Fruit fly (Drosophila melanogaster) whole organism, embryonic: ENCODE data around the gene SdhC.

Source experiments
- BEAF-32 ChIP-seq: fragments of 200-800 bp; sonication (Bioruptor generic); optimal IDR thresholded peaks from 3 replicates; lab custom pipeline; 2017; ENCODE audit warnings: missing biosample characterization, missing genetic modification characterization, mild to moderate bottlenecking, moderate library complexity, missing genetic modification reagents
- CG10209 ChIP-seq: fragments of 200-800 bp; sonication (Bioruptor generic); optimal IDR thresholded peaks from 3 replicates; lab custom pipeline; 2017; ENCODE audit warnings: missing biosample characterization, mild to moderate bottlenecking, missing genetic modification characterization, missing genetic modification reagents
- CG10321 ChIP-seq: fragments of 200-800 bp; sonication (Bioruptor generic); IDR thresholded peaks from 2 replicates; pipeline ENCODE4 v1.3.6; 2022; ENCODE audit warnings: missing biosample characterization, missing genetic modification characterization
- CG12659 ChIP-seq: fragments of 200-800 bp; sonication (Bioruptor generic); optimal IDR thresholded peaks from 3 replicates; lab custom pipeline; 2017; ENCODE audit warnings: mild to moderate bottlenecking, missing biosample characterization, missing genetic modification reagents, missing genetic modification characterization
- CG12942 ChIP-seq: fragments of 200-800 bp; sonication (Bioruptor generic); optimal IDR thresholded peaks from 3 replicates; lab custom pipeline; 2016; ENCODE audit warnings: missing biosample characterization, missing genetic modification characterization
- CG13775 ChIP-seq: fragments of 200-800 bp; sonication (Bioruptor generic); optimal IDR thresholded peaks from 3 replicates; lab custom pipeline; 2017; ENCODE audit warnings: missing biosample characterization, mild to moderate bottlenecking, missing genetic modification characterization
- CG14965 ChIP-seq: fragments of 200-800 bp; sonication (Bioruptor generic); optimal IDR thresholded peaks from 2 replicates; lab custom pipeline; 2016; ENCODE audit warnings: missing biosample characterization, missing genetic modification characterization, borderline replicate concordance
- CG15011 ChIP-seq: fragments of 200-800 bp; sonication (Bioruptor generic); optimal IDR thresholded peaks from 3 replicates; lab custom pipeline; 2018; ENCODE audit warnings: missing biosample characterization, mild to moderate bottlenecking, missing genetic modification characterization
- CG1647 ChIP-seq: fragments of 200-800 bp; sonication (Bioruptor generic); optimal IDR thresholded peaks from 3 replicates; lab custom pipeline; 2016; ENCODE audit warnings: missing biosample characterization, missing genetic modification characterization
- CG16779 ChIP-seq: fragments of 200-800 bp; sonication (Bioruptor generic); IDR thresholded peaks from 2 replicates; pipeline ENCODE4 v1.3.6; 2022; ENCODE audit warnings: missing biosample characterization, missing genetic modification characterization
- CG17359 ChIP-seq: fragments of 200-800 bp; sonication (Bioruptor generic); optimal IDR thresholded peaks from 3 replicates; lab custom pipeline; 2018; ENCODE audit warnings: missing biosample characterization, mild to moderate bottlenecking, missing genetic modification characterization, moderate library complexity
- CG18011 ChIP-seq: fragments of 200-800 bp; sonication (Bioruptor generic); optimal IDR thresholded peaks from 2 replicates; lab custom pipeline; 2017; ENCODE audit warnings: missing biosample characterization, missing genetic modification characterization, mild to moderate bottlenecking, moderate library complexity, missing genotype
- CG31224 ChIP-seq: fragments of 200-800 bp; sonication (Bioruptor generic); IDR thresholded peaks from 2 replicates; pipeline ENCODE4 v1.3.6; 2022; ENCODE audit warnings: missing biosample characterization, missing genetic modification characterization
- CG32532 ChIP-seq: fragments of 200-800 bp; sonication (Bioruptor generic); IDR thresholded peaks from 2 replicates; pipeline ENCODE4 v1.3.6; 2022; ENCODE audit warnings: missing biosample characterization, missing genetic modification characterization
- CG33213 ChIP-seq: fragments of 200-800 bp; sonication (Bioruptor generic); optimal IDR thresholded peaks from 3 replicates; lab custom pipeline; 2016; ENCODE audit warnings: missing biosample characterization, missing genetic modification characterization
- CG3407 ChIP-seq: fragments of 200-800 bp; sonication (Bioruptor generic); optimal IDR thresholded peaks from 2 replicates; lab custom pipeline; 2018; ENCODE audit warnings: missing biosample characterization, mild to moderate bottlenecking, missing genetic modification characterization
- CG34224 ChIP-seq: fragments of 200-800 bp; sonication (Bioruptor generic); IDR thresholded peaks from 3 replicates; pipeline ENCODE4 v1.3.6; 2022; ENCODE audit warnings: missing biosample characterization, missing genetic modification characterization; ENCODE audit not compliant: partially characterized antibody
- CG6254 ChIP-seq: fragments of 200-800 bp; sonication (Bioruptor generic); optimal IDR thresholded peaks from 3 replicates; lab custom pipeline; 2017; ENCODE audit warnings: mild to moderate bottlenecking, missing biosample characterization, missing genetic modification reagents, missing genetic modification characterization
- CG6272 ChIP-seq: fragments of 200-800 bp; sonication (Bioruptor generic); IDR thresholded peaks from 2 replicates; pipeline ENCODE4 v1.3.6; 2022; ENCODE audit warnings: missing biosample characterization, missing genetic modification characterization
- CG8281 ChIP-seq: fragments of 200-800 bp; sonication (Bioruptor generic); optimal IDR thresholded peaks from 2 replicates; lab custom pipeline; 2018; ENCODE audit warnings: missing biosample characterization, mild to moderate bottlenecking, missing genetic modification characterization, moderate library complexity
- CkIIα-i1 ChIP-seq: fragments of 200-800 bp; sonication (Bioruptor generic); IDR thresholded peaks from 2 replicates; pipeline ENCODE4 v1.3.6; 2022; ENCODE audit warnings: missing biosample characterization, missing genetic modification characterization
- Dll ChIP-seq: fragments of 200-800 bp; sonication (Bioruptor generic); IDR thresholded peaks from 4 replicates; pipeline ENCODE4 v1.3.6; 2022; ENCODE audit warnings: missing biosample characterization, missing genetic modification characterization; ENCODE audit not compliant: partially characterized antibody
- Doc3 ChIP-seq: fragments of 200-800 bp; sonication (Bioruptor generic); IDR thresholded peaks from 3 replicates; pipeline ENCODE4 v1.3.6; 2022; ENCODE audit warnings: missing biosample characterization, missing genetic modification characterization; ENCODE audit not compliant: partially characterized antibody
- E2f1 ChIP-seq: fragments of 200-800 bp; sonication (Bioruptor generic); IDR thresholded peaks from 2 replicates; pipeline ENCODE4 v1.3.6; 2022; ENCODE audit warnings: missing biosample characterization, missing genetic modification characterization
- ERR ChIP-seq: fragments of 200-800 bp; sonication (Bioruptor generic); optimal IDR thresholded peaks from 2 replicates; lab custom pipeline; 2016; ENCODE audit warnings: missing biosample characterization, missing genetic modification characterization
- Ets65A ChIP-seq: fragments of 200-800 bp; sonication (Bioruptor generic); peaks from one replicate; lab custom pipeline; 2016; ENCODE audit warnings: missing biosample characterization, missing genetic modification characterization
- Fer2 ChIP-seq: fragments of 200-800 bp; sonication (Bioruptor generic); optimal IDR thresholded peaks from 2 replicates; lab custom pipeline; 2018; ENCODE audit warnings: missing biosample characterization, mild to moderate bottlenecking, missing genetic modification characterization, moderate library complexity
- Gug ChIP-seq: fragments of 200-800 bp; sonication (Bioruptor generic); IDR thresholded peaks from 4 replicates; pipeline ENCODE4 v1.3.6; 2022; ENCODE audit warnings: missing biosample characterization, missing genetic modification characterization
- H15 ChIP-seq: fragments of 200-800 bp; sonication (Bioruptor generic); IDR thresholded peaks from 3 replicates; pipeline ENCODE4 v1.3.6; 2022; ENCODE audit warnings: missing biosample characterization, missing genetic modification characterization
- Hmr ChIP-seq: fragments of 200-800 bp; sonication (Bioruptor generic); optimal IDR thresholded peaks from 3 replicates; lab custom pipeline; 2017; ENCODE audit warnings: mild to moderate bottlenecking, missing biosample characterization, missing genetic modification reagents, missing genetic modification characterization
- Hr78 ChIP-seq, 2 experiments: fragments of 200-800 bp in 1 of 2; fragments of >200 bp in 1 of 2; sonication (Bioruptor generic) in 1 of 2; optimal IDR thresholded peaks; 2 replicates each; lab custom pipeline; 2017 to 2019; ENCODE audit warnings: missing biosample characterization in 2 of 2, missing genetic modification characterization in 2 of 2, mild to moderate bottlenecking in 1 of 2, moderate library complexity in 1 of 2
- Jarid2 ChIP-seq: fragments of 200-800 bp; sonication (Bioruptor generic); optimal IDR thresholded peaks from 3 replicates; lab custom pipeline; 2017; ENCODE audit warnings: mild to moderate bottlenecking, missing biosample characterization, missing genetic modification reagents, missing genetic modification characterization
- Kr ChIP-seq: fragments of 200-800 bp; sonication (Bioruptor generic); optimal IDR thresholded peaks from 2 replicates; lab custom pipeline; 2017; ENCODE audit warnings: missing biosample characterization, mild to moderate bottlenecking, missing genetic modification characterization
- Mad ChIP-seq: fragments of 200-800 bp; sonication (Bioruptor generic); optimal IDR thresholded peaks from 2 replicates; lab custom pipeline; 2016; ENCODE audit warnings: missing biosample characterization, missing genetic modification characterization
- Nf-YA ChIP-seq: fragments of 200-800 bp; sonication (Bioruptor generic); IDR thresholded peaks from 2 replicates; pipeline ENCODE4 v1.3.6; 2022; ENCODE audit warnings: missing biosample characterization, missing genetic modification characterization
- Xbp1 ChIP-seq: fragments of 200-800 bp; sonication (Bioruptor generic); optimal IDR thresholded peaks from 3 replicates; lab custom pipeline; 2016; ENCODE audit warnings: missing biosample characterization, mild to moderate bottlenecking, missing genetic modification characterization
- al ChIP-seq: fragments of 200-800 bp; sonication (Bioruptor generic); IDR thresholded peaks from 2 replicates; pipeline ENCODE4 v1.3.6; 2022; ENCODE audit warnings: missing biosample characterization, missing genetic modification characterization
- ara ChIP-seq: fragments of 200-800 bp; sonication (Bioruptor generic); IDR thresholded peaks from 2 replicates; pipeline ENCODE4 v1.3.6; 2022; ENCODE audit warnings: missing biosample characterization, missing genetic modification characterization
- ato ChIP-seq: fragments of 200-800 bp; sonication (Bioruptor generic); IDR thresholded peaks from 2 replicates; pipeline ENCODE4 v1.3.6; 2022; ENCODE audit warnings: missing biosample characterization, missing genetic modification characterization; ENCODE audit not compliant: partially characterized antibody
- da ChIP-seq: fragments of 200-800 bp; sonication (Bioruptor generic); optimal IDR thresholded peaks from 2 replicates; lab custom pipeline; 2016; ENCODE audit warnings: missing biosample characterization, missing genetic modification characterization
- danr ChIP-seq: fragments of 200-800 bp; sonication (Bioruptor generic); IDR thresholded peaks from 2 replicates; pipeline ENCODE4 v1.3.6; 2022; ENCODE audit warnings: missing biosample characterization, missing genetic modification characterization
- disco-r ChIP-seq: fragments of 200-800 bp; sonication (Bioruptor generic); optimal IDR thresholded peaks from 2 replicates; lab custom pipeline; 2016; ENCODE audit warnings: missing biosample characterization, missing genetic modification characterization
- fd102C ChIP-seq: fragments of 200-800 bp; sonication (Bioruptor generic); optimal IDR thresholded peaks from 2 replicates; lab custom pipeline; 2018; ENCODE audit warnings: missing biosample characterization, mild to moderate bottlenecking, missing genetic modification characterization, moderate library complexity
- odd ChIP-seq: fragments of 200-800 bp; sonication (Bioruptor generic); optimal IDR thresholded peaks from 2 replicates; lab custom pipeline; 2017; ENCODE audit warnings: missing biosample characterization, mild to moderate bottlenecking, missing genetic modification characterization
- peb ChIP-seq: fragments of 200-800 bp; sonication (Bioruptor generic); IDR thresholded peaks from 2 replicates; pipeline ENCODE4 v1.3.6; 2022; ENCODE audit warnings: missing biosample characterization, missing genetic modification characterization
- ro ChIP-seq: fragments of 200-800 bp; sonication (Bioruptor generic); IDR thresholded peaks from 2 replicates; pipeline ENCODE4 v1.3.6; 2022; ENCODE audit warnings: missing biosample characterization, missing genetic modification characterization
- seq ChIP-seq: fragments of 200-800 bp; sonication (Bioruptor generic); IDR thresholded peaks from 2 replicates; pipeline ENCODE4 v1.3.6; 2022; ENCODE audit warnings: missing biosample characterization, missing genetic modification characterization
- ssp ChIP-seq: fragments of 200-800 bp; sonication (Bioruptor generic); IDR thresholded peaks from 2 replicates; pipeline ENCODE4 v1.3.6; 2022; ENCODE audit warnings: missing biosample characterization, missing genetic modification characterization
- tna ChIP-seq: fragments of 200-800 bp; sonication (Bioruptor generic); IDR thresholded peaks from 2 replicates; pipeline ENCODE4 v1.3.6; 2022; ENCODE audit warnings: missing biosample characterization, missing genetic modification characterization; ENCODE audit not compliant: partially characterized antibody
- wdn ChIP-seq: fragments of 200-800 bp; sonication (Bioruptor generic); IDR thresholded peaks from 2 replicates; pipeline ENCODE4 v1.3.6; 2022; ENCODE audit warnings: missing biosample characterization, missing genetic modification characterization

Gene SdhC

dm6 chr3R:11243951-11244660 lies 34.5 kb upstream of the SdhC start, which contains the start of the genes CG17734 and CG5214 (continued):
- TF ChIP-seq fd102C (GFP tag; lab: Kevin White, UChicago) (no peak), seq (no peak), Kr (no peak), CG33213 (GFP tag; lab: Kevin White, UChicago) (no peak), CG17359 (tag; lab: Kevin White, UChicago) (no peak), tna (GFP tag; lab: Robert Waterston, UW) (no peak), BEAF-32 (peak; percentile 88), CG13775 (GFP tag; lab: Kevin White, UChicago) (no peak), CG14965 (GFP tag; lab: Kevin White, UChicago) (no peak), disco-r (GFP tag; lab: Kevin White, UChicago) (no peak), Gug (GFP tag; lab: Robert Waterston, UW) (no peak), CG3407 (GFP tag; lab: Kevin White, UChicago) (no peak), CG12659 (GFP tag; lab: Kevin White, UChicago) (peak; percentile 86), ssp (GFP tag; lab: Robert Waterston, UW) (no peak), CG10209 (no peak), CG8281 (no peak), peb (GFP tag; lab: Robert Waterston, UW) (no peak), Mad (GFP tag; lab: Kevin White, UChicago) (no peak), Dll (peak; percentile 87), odd (GFP tag; lab: Kevin White, UChicago) (no peak), CG15011 (GFP tag; lab: Kevin White, UChicago) (no peak), CG12942 (GFP tag; lab: Kevin White, UChicago) (no peak), ara (no peak), wdn (GFP tag; lab: Robert Waterston, UW) (no peak), CG34224 (peak; percentile 69), CG1647 (GFP tag; lab: Kevin White, UChicago) (peak; percentile 4), ERR (GFP tag; lab: Kevin White, UChicago) (no peak), al (GFP tag; lab: Robert Waterston, UW) (no peak), Xbp1 (no peak), CG6272 (no peak), CG10321 (GFP tag; lab: Robert Waterston, UW) (no peak), CG18011 (GFP tag; lab: Kevin White, UChicago) (no peak), E2f1 (GFP tag; lab: Robert Waterston, UW) (no peak), CG16779 (GFP tag; lab: Robert Waterston, UW) (no peak), ro (no peak), Doc3 (peak; percentile 80), da (no peak), CG32532 (GFP tag; lab: Robert Waterston, UW) (no peak; the same call in 1 of the 2 replicates), Hmr (GFP tag; lab: Kevin White, UChicago) (no peak), CG6254 (GFP tag; lab: Kevin White, UChicago) (no peak), Ets65A (peak; percentile 79), CkIIα-i1 (GFP tag; lab: Robert Waterston, UW) (no peak), Jarid2 (GFP tag; lab: Kevin White, UChicago) (no peak), Fer2 (no peak), ato (GFP tag; lab: Robert Waterston, UW) (no peak), Hr78 (GFP tag; optimal IDR thresholded peaks at IDR 0.05; lab: Kevin White, UChicago) (no peak), H15 (GFP tag; lab: Robert Waterston, UW) (no peak), Nf-YA (no peak), CG31224 (GFP tag; lab: Robert Waterston, UW) (no peak), danr (GFP tag; lab: Robert Waterston, UW) (no peak)
